Worm (Caenorhabditis elegans): Measurements from ENCODE around the gene C33H5.13.

The C33H5.13 gene

DNA sequence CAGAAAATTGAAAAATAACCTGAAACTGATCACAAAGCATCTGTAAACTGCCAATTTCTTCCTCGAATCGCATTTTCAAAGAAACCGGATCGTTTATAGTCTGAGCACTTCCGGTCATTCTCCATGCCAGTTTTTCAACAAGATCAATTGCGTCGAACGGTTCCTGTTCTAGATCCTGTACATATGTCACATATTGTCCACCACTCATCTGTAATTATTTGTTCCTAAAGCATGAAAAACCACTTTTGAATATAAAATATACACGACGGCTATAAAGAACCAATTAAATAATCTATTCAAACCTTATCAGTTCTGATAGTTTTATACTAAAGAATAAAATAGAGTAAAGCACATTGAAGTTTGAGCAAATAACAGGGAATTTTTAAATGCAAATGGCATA lies 9.8 kb downstream of the C33H5.13 start, which contains the start of gene sec-10:
TSS of gene sec-10 (minus strand) at position 208 of the 400 bp plus-strand sequence.
- TF ChIP-seq zip-2 (tag; optimal IDR thresholded peaks at IDR 0.05), result no peak
- no peak for TF ChIP-seq snpc-4 (tag; optimal IDR thresholded peaks at IDR 0.05)
- TF ChIP-seq zag-1 (tag; optimal IDR thresholded peaks at IDR 0.05), result no peak
- peak; percentile 57 for TF ChIP-seq dve-1 (tag; optimal IDR thresholded peaks at IDR 0.05; ENCODE audit: insufficient read depth)
- TF ChIP-seq ZK546.5 (tag; optimal IDR thresholded peaks at IDR 0.05), result no peak
- no peak for TF ChIP-seq T20F7.1 (GFP tag; optimal IDR thresholded peaks at IDR 0.05)
- TF ChIP-seq tra-1 (GFP tag; IDR thresholded peaks at IDR 0.05), result no peak
- TF ChIP-seq lin-1 (GFP tag; IDR thresholded peaks at IDR 0.05), result no peak
- TF ChIP-seq nhr-28 (tag; optimal IDR thresholded peaks at IDR 0.05), result peak; percentile 68
- no peak for TF ChIP-seq lin-39 (tag; optimal IDR thresholded peaks at IDR 0.05)
- no peak for TF ChIP-seq lim-7 (GFP tag; IDR thresholded peaks at IDR 0.05)
- no peak for TF ChIP-seq ceh-32 (tag; optimal IDR thresholded peaks at IDR 0.05; ENCODE audit: poor library complexity)
- TF ChIP-seq nhr-42 (GFP tag; IDR thresholded peaks at IDR 0.05), result no peak
- TF ChIP-seq ces-1 (GFP tag; optimal IDR thresholded peaks at IDR 0.05), result no peak
- TF ChIP-seq nhr-41 (GFP tag; IDR thresholded peaks at IDR 0.05), result no peak
- TF ChIP-seq T26A8.4 (GFP tag; IDR thresholded peaks at IDR 0.05), result peak; percentile 64; the same call in 1 of the 2 replicates
- TF ChIP-seq sdz-12 (GFP tag; optimal IDR thresholded peaks at IDR 0.05), result no peak
- peak; percentile 60; the same call in 1 of the 2 replicates for TF ChIP-seq zfp-3 (GFP tag; conservative IDR thresholded peaks at IDR 0.05)
- no peak for TF ChIP-seq lin-13 (GFP tag; optimal IDR thresholded peaks at IDR 0.05)
- TF ChIP-seq arid-1 (GFP tag; conservative IDR thresholded peaks at IDR 0.05), result 0 out of 2 replicates have a peak, but pooled peaks have one; percentile 33
- TF ChIP-seq spr-1 (tag; optimal IDR thresholded peaks at IDR 0.05), result no peak
- no peak for TF ChIP-seq hif-1 (tag; optimal IDR thresholded peaks at IDR 0.05)
- TF ChIP-seq zip-11 (GFP tag; IDR thresholded peaks at IDR 0.05), result no peak
- TF ChIP-seq ctbp-1 (GFP tag; IDR thresholded peaks at IDR 0.05), result no peak
- TF ChIP-seq tag-97 (GFP tag; IDR thresholded peaks at IDR 0.05), result no peak
- no peak for TF ChIP-seq dmd-8 (GFP tag; IDR thresholded peaks at IDR 0.05)
- no peak for TF ChIP-seq ceh-28 (tag; optimal IDR thresholded peaks at IDR 0.05)
- peak; percentile 9 for TF ChIP-seq pqm-1 (tag; optimal IDR thresholded peaks at IDR 0.05)
- no peak for TF ChIP-seq daf-19 (GFP tag; conservative IDR thresholded peaks at IDR 0.05)
- TF ChIP-seq nhr-111 (GFP tag; optimal IDR thresholded peaks at IDR 0.05), result no peak
- TF ChIP-seq Y75B8A.6 (GFP tag; IDR thresholded peaks at IDR 0.05), result no peak
- peak; percentile 43; the same call in 1 of the 2 replicates for TF ChIP-seq lin-38 (GFP tag; IDR thresholded peaks at IDR 0.05)
- TF ChIP-seq vab-7 (GFP tag; IDR thresholded peaks at IDR 0.05), result no peak
- no peak for TF ChIP-seq fos-1 (tag; optimal IDR thresholded peaks at IDR 0.05)
- TF ChIP-seq rbr-2 (tag; optimal IDR thresholded peaks at IDR 0.05), result no peak
- no peak for TF ChIP-seq pha-4 (GFP tag; IDR thresholded peaks at IDR 0.05)
- no peak for TF ChIP-seq pha-4 (tag; optimal IDR thresholded peaks at IDR 0.05)
- no peak for TF ChIP-seq ama-1 (optimal IDR thresholded peaks at IDR 0.05)
- no peak for TF ChIP-seq F26F4.8 (GFP tag; conservative IDR thresholded peaks at IDR 0.05)
- TF ChIP-seq Y105C5A.15 (GFP tag; IDR thresholded peaks at IDR 0.05), result no peak
- TF ChIP-seq fkh-10 (GFP tag; optimal IDR thresholded peaks at IDR 0.05), result no peak
- no peak for TF ChIP-seq mxl-2 (GFP tag; conservative IDR thresholded peaks at IDR 0.05)
- no peak for TF ChIP-seq daf-12 (tag; optimal IDR thresholded peaks at IDR 0.05)
- TF ChIP-seq mdl-1 (tag; optimal IDR thresholded peaks at IDR 0.05), result no peak
- no peak for TF ChIP-seq nhr-6 (tag; optimal IDR thresholded peaks at IDR 0.05)
- no peak for TF ChIP-seq daf-16 (GFP tag; optimal IDR thresholded peaks at IDR 0.05)
- peak; percentile 42 for TF ChIP-seq daf-16 (tag; optimal IDR thresholded peaks at IDR 0.05)
- TF ChIP-seq nhr-76 (tag; optimal IDR thresholded peaks at IDR 0.05), result no peak
- TF ChIP-seq duxl-1 (tag; optimal IDR thresholded peaks at IDR 0.05; ENCODE audit: poor library complexity), result no peak
- no peak for TF ChIP-seq F37D6.2 (tag; optimal IDR thresholded peaks at IDR 0.05)
- TF ChIP-seq set-16 (GFP tag; IDR thresholded peaks at IDR 0.05), result no peak
- no peak for TF ChIP-seq F10B5.3 (tag; optimal IDR thresholded peaks at IDR 0.05)
- no peak for TF ChIP-seq R02D3.7 (tag; optimal IDR thresholded peaks at IDR 0.05)
